Worm (Caenorhabditis elegans) whole organism, L1 larva: ENCODE results near the gene F23F1.2.

Experiments
- C04F5.9 ChIP-seq: sonication (generic microtip); optimal IDR thresholded peaks from 2 replicates; lab custom pipeline; 2016; ENCODE audit warnings: missing genetic modification characterization, missing compliant biosample characterization
- C34B4.2 ChIP-seq: sonication (generic microtip); optimal IDR thresholded peaks from 2 replicates; lab custom pipeline; 2017; ENCODE audit warnings: mild to moderate bottlenecking, missing genetic modification characterization, missing compliant biosample characterization
- aha-1 ChIP-seq: fragments of 150-350 bp; optimal IDR thresholded peaks from 2 replicates; lab custom pipeline; 2014; ENCODE audit warnings: missing biosample characterization, missing genetic modification characterization
- alr-1 ChIP-seq: fragments of 200-800 bp; sonication (Bioruptor generic); optimal IDR thresholded peaks from 2 replicates; lab custom pipeline; 2018; ENCODE audit warnings: borderline replicate concordance, mild to moderate bottlenecking, missing genetic modification characterization, missing compliant biosample characterization
- aly-2 ChIP-seq: fragments of 150-350 bp; optimal IDR thresholded peaks from 2 replicates; lab custom pipeline; 2014; ENCODE audit warnings: missing biosample characterization, missing genetic modification characterization
- ama-1 ChIP-seq: fragments of 150-350 bp; optimal IDR thresholded peaks from 2 replicates; lab custom pipeline; 2014
- blmp-1 ChIP-seq: fragments of 150-350 bp; optimal IDR thresholded peaks from 2 replicates; lab custom pipeline; 2014; ENCODE audit warnings: missing biosample characterization, missing genetic modification characterization
- ceh-63 ChIP-seq: fragments of 200-800 bp; sonication (Bioruptor generic); optimal IDR thresholded peaks from 2 replicates; lab custom pipeline; 2018; ENCODE audit warnings: mild to moderate bottlenecking, missing genetic modification characterization, missing compliant biosample characterization
- ceh-8 ChIP-seq: fragments of 200-800 bp; sonication (Bioruptor generic); optimal IDR thresholded peaks from 2 replicates; lab custom pipeline; 2018; ENCODE audit warnings: mild to moderate bottlenecking, missing genetic modification characterization, moderate library complexity, missing compliant biosample characterization
- ceh-90 ChIP-seq: sonication (generic microtip); optimal IDR thresholded peaks from 2 replicates; lab custom pipeline; 2016; ENCODE audit warnings: missing genetic modification characterization, missing compliant biosample characterization
- ces-1 ChIP-seq: fragments of 150-350 bp; optimal IDR thresholded peaks from 2 replicates; lab custom pipeline; 2014; ENCODE audit warnings: missing biosample characterization, missing genetic modification reagents, missing genetic modification characterization
- dpl-1 ChIP-seq, 3 experiments: fragments of 150-350 bp in 2 of 3; sonication (generic microtip) in 1 of 3; optimal IDR thresholded peaks; 2 replicates each; lab custom pipeline; 2014 to 2017; ENCODE audit warnings: missing biosample characterization in 3 of 3, missing genetic modification characterization in 3 of 3, missing genetic modification reagents in 3 of 3
- efl-1 ChIP-seq, 4 experiments: fragments of 150-350 bp; optimal IDR thresholded peaks in 3 of 4; peaks in 1 of 4; 1 replicate in 1 of 4; 2 replicates in 3 of 4; lab custom pipeline; 2014; ENCODE audit warnings: missing biosample characterization in 2 of 4, missing genetic modification characterization in 2 of 4, missing genetic modification reagents in 2 of 4
- efl-3 ChIP-seq: fragments of 200-800 bp; sonication (Bioruptor generic); optimal IDR thresholded peaks from 2 replicates; lab custom pipeline; 2018; ENCODE audit warnings: mild to moderate bottlenecking, missing genetic modification characterization, missing compliant biosample characterization
- egl-13 ChIP-seq: sonication (generic microtip); optimal IDR thresholded peaks from 2 replicates; lab custom pipeline; 2016; ENCODE audit warnings: missing genotype, missing genetic modification reagents, missing genetic modification characterization, missing compliant biosample characterization
- elt-2 ChIP-seq: sonication (generic microtip); optimal IDR thresholded peaks from 2 replicates; lab custom pipeline; 2016; ENCODE audit warnings: missing genetic modification characterization, mild to moderate bottlenecking, inconsistent platforms, missing compliant biosample characterization, missing genetic modification reagents
- elt-3 ChIP-seq, 6 experiments: fragments of 150-350 bp in 1 of 6; sonication (generic microtip); optimal IDR thresholded peaks; 2 replicates each; lab custom pipeline; 2017 to 2018; ENCODE audit warnings: missing biosample characterization in 6 of 6, missing genetic modification characterization in 6 of 6, inconsistent platforms in 1 of 6
- ets-5 ChIP-seq: fragments of 200-800 bp; sonication (Bioruptor generic); IDR thresholded peaks from 2 replicates; pipeline ENCODE4 v1.3.6; 2022; ENCODE audit warnings: missing genetic modification characterization, missing compliant biosample characterization
- fkh-8 ChIP-seq: sonication (generic microtip); optimal IDR thresholded peaks from 2 replicates; lab custom pipeline; 2016; ENCODE audit warnings: mild to moderate bottlenecking, missing genetic modification characterization, missing compliant biosample characterization
- grh-1 ChIP-seq: fragments of 200-800 bp; sonication (Bioruptor generic); IDR thresholded peaks from 2 replicates; pipeline ENCODE4 v1.3.6; 2022; ENCODE audit warnings: missing genetic modification reagents, missing genetic modification characterization, missing compliant biosample characterization
- hlh-4 ChIP-seq: sonication (generic microtip); optimal IDR thresholded peaks from 2 replicates; lab custom pipeline; 2016; ENCODE audit warnings: mild to moderate bottlenecking, missing genetic modification characterization, missing compliant biosample characterization
- jun-1 ChIP-seq: fragments of 150-350 bp; optimal IDR thresholded peaks from 2 replicates; lab custom pipeline; 2014; ENCODE audit warnings: missing biosample characterization, missing genetic modification reagents, missing genetic modification characterization
- lin-14 ChIP-seq: fragments of 200-800 bp; sonication (Bioruptor generic); optimal IDR thresholded peaks from 2 replicates; lab custom pipeline; 2018; ENCODE audit warnings: mild to moderate bottlenecking, missing genetic modification characterization, moderate library complexity, missing compliant biosample characterization
- lin-35 ChIP-seq, 2 experiments: fragments of 150-350 bp; optimal IDR thresholded peaks; 2 replicates each; lab custom pipeline; 2014; ENCODE audit warnings: missing biosample characterization in 2 of 2, missing genetic modification characterization in 2 of 2, missing genetic modification reagents in 2 of 2
- lir-3 ChIP-seq: sonication (generic microtip); optimal IDR thresholded peaks from 2 replicates; lab custom pipeline; 2016; ENCODE audit warnings: mild to moderate bottlenecking, missing genetic modification characterization, moderate library complexity, missing compliant biosample characterization; ENCODE audit not compliant: poor library complexity
- lsy-2 ChIP-seq, 2 experiments: fragments of 150-350 bp; optimal IDR thresholded peaks; 2 replicates each; lab custom pipeline; 2014; ENCODE audit warnings: missing biosample characterization in 2 of 2, missing genetic modification characterization in 2 of 2
- mab-9 ChIP-seq: fragments of 200-800 bp; sonication (Bioruptor generic); IDR thresholded peaks from 2 replicates; pipeline ENCODE4 v1.3.6; 2022; ENCODE audit warnings: missing genetic modification reagents, missing genetic modification characterization, missing compliant biosample characterization
- mep-1 ChIP-seq: fragments of 150-350 bp; optimal IDR thresholded peaks from 2 replicates; lab custom pipeline; 2014; ENCODE audit warnings: missing biosample characterization, missing genetic modification characterization
- nhr-11 ChIP-seq: fragments of 150-350 bp; optimal IDR thresholded peaks from 2 replicates; lab custom pipeline; 2014; ENCODE audit warnings: missing biosample characterization, missing genetic modification characterization
- nhr-19 ChIP-seq: fragments of 200-800 bp; sonication (Bioruptor generic); conservative IDR thresholded peaks from 2 replicates; pipeline ENCODE4 v1.3.6; 2022; ENCODE audit warnings: missing genetic modification characterization, missing compliant biosample characterization
- nhr-28 ChIP-seq: fragments of 150-350 bp; optimal IDR thresholded peaks from 2 replicates; lab custom pipeline; 2014; ENCODE audit warnings: missing biosample characterization, missing genetic modification characterization
- nhr-47 ChIP-seq: sonication (generic microtip); optimal IDR thresholded peaks from 2 replicates; lab custom pipeline; 2016; ENCODE audit warnings: mild to moderate bottlenecking, missing genetic modification characterization, moderate library complexity, missing compliant biosample characterization
- nhr-76 ChIP-seq: sonication (generic microtip); optimal IDR thresholded peaks from 2 replicates; lab custom pipeline; 2017; ENCODE audit warnings: missing biosample characterization, missing genetic modification characterization
- nhr-77 ChIP-seq: fragments of 150-350 bp; optimal IDR thresholded peaks from 2 replicates; lab custom pipeline; 2014; ENCODE audit warnings: missing biosample characterization, missing genetic modification characterization
- nhr-84 ChIP-seq: sonication (generic microtip); optimal IDR thresholded peaks from 2 replicates; lab custom pipeline; 2017; ENCODE audit warnings: missing biosample characterization, missing genetic modification characterization
- nhr-90 ChIP-seq: sonication (generic microtip); optimal IDR thresholded peaks from 2 replicates; lab custom pipeline; 2016; ENCODE audit warnings: mild to moderate bottlenecking, missing genetic modification characterization, missing compliant biosample characterization; ENCODE audit not compliant: poor library complexity
- pag-3 ChIP-seq: sonication (generic microtip); optimal IDR thresholded peaks from 2 replicates; lab custom pipeline; 2017; ENCODE audit warnings: missing genetic modification characterization, mild to moderate bottlenecking, missing compliant biosample characterization, antibody characterized with exemption, borderline replicate concordance; ENCODE audit not compliant: insufficient read depth
- rnt-1 ChIP-seq: sonication (generic microtip); optimal IDR thresholded peaks from 2 replicates; lab custom pipeline; 2016; ENCODE audit warnings: mild to moderate bottlenecking, missing genetic modification characterization, moderate library complexity, missing compliant biosample characterization
- skn-1 ChIP-seq: fragments of 150-350 bp; optimal IDR thresholded peaks from 2 replicates; lab custom pipeline; 2014; ENCODE audit warnings: missing biosample characterization, missing genetic modification characterization
- snpc-4 ChIP-seq: fragments of 150-350 bp; optimal IDR thresholded peaks from 2 replicates; lab custom pipeline; 2014; ENCODE audit warnings: missing biosample characterization, missing genetic modification characterization
- snu-23 ChIP-seq: sonication (generic microtip); optimal IDR thresholded peaks from 2 replicates; lab custom pipeline; 2016; ENCODE audit warnings: missing genetic modification characterization, missing compliant biosample characterization
- sptf-1 ChIP-seq: fragments of 150-350 bp; optimal IDR thresholded peaks from 2 replicates; lab custom pipeline; 2014; ENCODE audit warnings: missing biosample characterization, missing genetic modification characterization
- sup-37 ChIP-seq: fragments of 200-800 bp; sonication (Bioruptor generic); optimal IDR thresholded peaks from 2 replicates; lab custom pipeline; 2018; ENCODE audit warnings: mild to moderate bottlenecking, missing genetic modification characterization, missing compliant biosample characterization
- swsn-7 ChIP-seq: sonication (generic microtip); optimal IDR thresholded peaks from 2 replicates; lab custom pipeline; 2016; ENCODE audit warnings: missing genetic modification characterization, missing compliant biosample characterization
- unc-30 ChIP-seq: sonication (generic microtip); optimal IDR thresholded peaks from 2 replicates; lab custom pipeline; 2017; ENCODE audit warnings: missing biosample characterization, missing genetic modification characterization
- unc-62 ChIP-seq: fragments of 150-350 bp; optimal IDR thresholded peaks from 2 replicates; lab custom pipeline; 2014; ENCODE audit warnings: missing biosample characterization, missing genetic modification reagents, missing genetic modification characterization
- unc-86 ChIP-seq: sonication (generic microtip); optimal IDR thresholded peaks from 2 replicates; lab custom pipeline; 2016; ENCODE audit warnings: missing genetic modification characterization, missing compliant biosample characterization
- unc-98 ChIP-seq: fragments of 200-800 bp; sonication (Bioruptor generic); IDR thresholded peaks from 2 replicates; pipeline ENCODE4 v1.3.6; 2022; ENCODE audit warnings: missing genetic modification characterization, missing compliant biosample characterization
- vab-15 ChIP-seq: sonication (generic microtip); optimal IDR thresholded peaks from 2 replicates; lab custom pipeline; 2017; ENCODE audit warnings: missing genotype, mild to moderate bottlenecking, missing genetic modification characterization, missing compliant biosample characterization
- xbp-1 ChIP-seq: sonication (generic microtip); optimal IDR thresholded peaks from 2 replicates; lab custom pipeline; 2016; ENCODE audit warnings: missing genetic modification characterization, missing compliant biosample characterization
- zag-1 ChIP-seq: fragments of 150-350 bp; optimal IDR thresholded peaks from 2 replicates; lab custom pipeline; 2014; ENCODE audit warnings: missing biosample characterization, missing genetic modification characterization
- zip-4 ChIP-seq: fragments of 200-800 bp; sonication (Bioruptor generic); optimal IDR thresholded peaks from 2 replicates; lab custom pipeline; 2018; ENCODE audit warnings: mild to moderate bottlenecking, missing genetic modification characterization, moderate library complexity, missing compliant biosample characterization
- ztf-4 ChIP-seq: fragments of 150-350 bp; optimal IDR thresholded peaks from 2 replicates; lab custom pipeline; 2014; ENCODE audit warnings: missing biosample characterization, missing genetic modification characterization

The F23F1.2 gene

DNA sequence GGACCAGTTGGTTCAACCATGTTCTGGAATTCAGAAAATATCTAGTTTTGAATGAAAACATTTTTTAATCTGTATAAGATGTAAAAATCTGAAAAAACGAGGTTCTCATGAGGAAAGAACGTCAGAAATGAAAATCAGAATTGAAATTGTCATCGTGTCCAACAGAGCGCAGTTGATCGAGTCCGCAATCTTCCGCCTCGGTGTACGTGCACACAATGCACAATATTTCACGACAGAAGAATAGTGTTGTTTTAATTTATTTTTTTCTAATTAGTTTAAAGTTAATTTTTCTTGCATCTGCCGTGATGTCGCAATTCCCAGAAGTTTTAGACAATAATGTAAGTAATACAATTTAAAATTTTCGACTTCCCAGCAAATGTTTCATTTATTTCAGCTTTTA, 9.6 kb downstream of the F23F1.2 start, which contains the start of gene nfyc-1 (continued):
- TF ChIP-seq lir-3 (tag; lab: Kevin White, UChicago): peak; percentile 4
- no peak for TF ChIP-seq pag-3 (tag; lab: Kevin White, UChicago)
- TF ChIP-seq nhr-77 (tag; lab: Kevin White, UChicago): no peak
- no peak for TF ChIP-seq lin-14 (GFP tag; lab: Kevin White, UChicago)
- peak; percentile 92 for TF ChIP-seq mep-1
- peak; percentile 83 for TF ChIP-seq snu-23 (GFP tag; lab: Kevin White, UChicago)
- peak; percentile 25 for TF ChIP-seq ztf-4 (tag; lab: Kevin White, UChicago)
- no peak for TF ChIP-seq elt-2 (tag; lab: Kevin White, UChicago)
- peak; percentile 29 for TF ChIP-seq nhr-90
- no peak for TF ChIP-seq aha-1 (tag; lab: Kevin White, UChicago)
- TF ChIP-seq lin-35 (GFP tag; optimal IDR thresholded peaks at IDR 0.05; lab: Kevin White, UChicago): peak; percentile 76 to 86
- TF ChIP-seq vab-15: no peak
- TF ChIP-seq xbp-1 (tag; lab: Kevin White, UChicago): peak; percentile 64
- peak; percentile 74 for TF ChIP-seq blmp-1 (tag; lab: Kevin White, UChicago)
- TF ChIP-seq rnt-1 (tag; lab: Kevin White, UChicago): peak; percentile 56
- TF ChIP-seq jun-1 (tag; lab: Kevin White, UChicago): no peak
- peak; percentile 23; the same call in 1 of the 2 replicates for TF ChIP-seq nhr-19 (GFP tag; lab: Robert Waterston, UW)
- peak; percentile 77 to 78 for TF ChIP-seq efl-1 (optimal IDR thresholded peaks at IDR 0.05; lab: Kevin White, UChicago)
- peak; percentile 80 to 96 for TF ChIP-seq efl-1 (GFP tag; optimal IDR thresholded peaks at IDR 0.05 in 1 of 2; lab: Kevin White, UChicago)
- TF ChIP-seq sup-37: no peak
- peak; percentile 21 for TF ChIP-seq C04F5.9 (tag; lab: Kevin White, UChicago)
- TF ChIP-seq unc-30 (tag; lab: Kevin White, UChicago): no peak
- TF ChIP-seq alr-1 (tag; lab: Kevin White, UChicago): no peak
- no peak for TF ChIP-seq zip-4 (GFP tag; lab: Kevin White, UChicago)
- TF ChIP-seq snpc-4 (tag; lab: Kevin White, UChicago): peak; percentile 26
- TF ChIP-seq ama-1 (lab: Kevin White, UChicago): no peak
- TF ChIP-seq grh-1 (GFP tag; lab: Robert Waterston, UW): no peak
- no peak for TF ChIP-seq mab-9 (GFP tag; lab: Robert Waterston, UW)
- no peak for TF ChIP-seq zag-1 (tag; lab: Kevin White, UChicago)
- TF ChIP-seq nhr-11 (tag; lab: Kevin White, UChicago): no peak
- no peak for TF ChIP-seq nhr-28 (tag; lab: Kevin White, UChicago)
- peak; percentile 57 for TF ChIP-seq fkh-8
- TF ChIP-seq C34B4.2 (tag; lab: Kevin White, UChicago): no peak
- no peak for TF ChIP-seq ces-1 (GFP tag; lab: Kevin White, UChicago)
- peak; percentile 74 for TF ChIP-seq nhr-47
- peak; percentile 50 for TF ChIP-seq unc-86 (tag; lab: Kevin White, UChicago)
- no peak for TF ChIP-seq unc-98 (GFP tag; lab: Robert Waterston, UW)
- no peak for TF ChIP-seq ceh-63 (GFP tag; lab: Kevin White, UChicago)
- no peak for TF ChIP-seq ceh-90 (tag; lab: Kevin White, UChicago)
- TF ChIP-seq unc-62: no peak
- no peak for TF ChIP-seq ceh-8 (GFP tag; lab: Kevin White, UChicago)
- TF ChIP-seq dpl-1 (GFP tag; optimal IDR thresholded peaks at IDR 0.05; lab: Kevin White, UChicago): peak; percentile 62 to 81 (median 71)
- no peak for TF ChIP-seq nhr-76 (tag; lab: Kevin White, UChicago)
- TF ChIP-seq elt-3 (tag; optimal IDR thresholded peaks at IDR 0.05; lab: Kevin White, UChicago): peak in 1 of 6 experiments; percentile 47
- TF ChIP-seq efl-3 (GFP tag; lab: Kevin White, UChicago): no peak
- TF ChIP-seq egl-13 (tag; lab: Kevin White, UChicago): peak; percentile 8
- peak; percentile 75 to 88 for TF ChIP-seq lsy-2 (tag; optimal IDR thresholded peaks at IDR 0.05; lab: Kevin White, UChicago)
- TF ChIP-seq hlh-4 (tag; lab: Kevin White, UChicago): no peak
- TF ChIP-seq aly-2 (tag; lab: Kevin White, UChicago): no peak
- no peak for TF ChIP-seq nhr-84
- TF ChIP-seq skn-1 (tag; lab: Kevin White, UChicago): peak; percentile 100
- TF ChIP-seq sptf-1 (tag; lab: Kevin White, UChicago): no peak
- TF ChIP-seq ets-5: no peak
- peak; percentile 64 for TF ChIP-seq swsn-7 (tag; lab: Kevin White, UChicago)
